Fruit fly (Drosophila melanogaster) ovary, adult (tissue): Measurements from ENCODE around the gene CG34242.

Experiments
- CG17801 ChIP-seq: fragments of 200-800 bp; optimal IDR thresholded peaks from 2 replicates; lab custom pipeline; 2019; ENCODE audit warnings: missing biosample characterization, mild to moderate bottlenecking, missing genetic modification characterization, moderate library complexity; ENCODE audit not compliant: partially characterized antibody

The CG34242 gene

DNA sequence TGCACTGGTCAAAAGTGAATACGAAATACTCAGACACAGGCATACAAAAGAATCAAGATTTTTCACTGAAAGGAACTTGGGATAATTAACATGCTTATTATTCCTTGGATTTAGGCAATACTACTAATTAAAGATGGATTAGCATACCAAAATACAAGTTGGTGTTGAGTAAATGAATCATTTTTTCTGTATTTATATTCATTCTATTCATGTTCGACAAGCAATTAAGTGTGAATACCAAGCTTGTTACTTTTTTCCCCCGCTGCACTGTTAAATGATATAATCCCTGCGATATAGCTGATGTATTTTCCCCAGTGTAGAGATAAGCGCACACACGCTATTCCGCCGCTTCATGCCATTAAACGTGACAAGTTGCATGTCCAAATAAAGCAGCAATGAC lies 23.9 kb downstream of the CG34242 start:
- TF ChIP-seq CG17801: no peak

DNA sequence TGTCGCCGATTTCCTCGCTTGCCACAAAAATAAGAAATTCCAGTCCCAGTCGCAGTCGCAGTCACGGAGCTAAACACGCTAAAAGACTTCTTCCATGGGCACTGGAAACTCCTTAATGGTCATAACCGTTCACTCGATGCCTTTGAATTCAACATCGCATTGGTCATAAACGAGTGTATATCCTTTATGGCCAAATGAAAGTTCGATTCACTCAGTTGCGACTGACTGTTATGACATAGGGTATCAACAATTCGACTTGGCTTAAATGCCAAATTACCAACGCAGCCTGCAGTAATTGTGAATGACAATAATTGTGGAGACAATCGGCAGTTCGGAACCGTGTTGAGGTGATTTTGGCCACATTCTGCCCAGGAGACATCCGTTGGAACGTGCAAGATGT lies 25.5 kb downstream of the CG34242 start:
- no peak for TF ChIP-seq CG17801

dm6 chr3L:12564284-12564683 lies 30.5 kb downstream of the CG34242 start:
- no peak for TF ChIP-seq CG17801

DNA sequence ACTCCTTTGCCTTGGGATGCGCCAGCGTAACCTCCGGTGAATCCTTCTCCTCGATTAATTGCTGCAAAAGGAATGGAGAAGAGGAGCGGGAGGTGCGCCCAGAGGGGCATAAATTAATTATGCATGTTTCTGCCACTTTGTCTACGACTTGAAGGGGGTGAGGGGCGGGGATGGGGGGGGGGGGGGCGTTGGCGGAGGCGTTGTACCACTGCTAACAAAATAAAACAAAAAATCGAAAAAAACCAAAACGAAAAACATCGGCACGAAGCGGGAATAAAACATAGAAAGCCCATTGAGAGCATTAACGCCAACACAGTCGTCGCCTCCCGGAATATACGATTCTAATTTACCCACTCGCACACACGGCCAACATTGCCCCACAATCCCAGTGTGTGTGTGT lies 31.2 kb downstream of the CG34242 start:
- TF ChIP-seq CG17801: no peak

DNA sequence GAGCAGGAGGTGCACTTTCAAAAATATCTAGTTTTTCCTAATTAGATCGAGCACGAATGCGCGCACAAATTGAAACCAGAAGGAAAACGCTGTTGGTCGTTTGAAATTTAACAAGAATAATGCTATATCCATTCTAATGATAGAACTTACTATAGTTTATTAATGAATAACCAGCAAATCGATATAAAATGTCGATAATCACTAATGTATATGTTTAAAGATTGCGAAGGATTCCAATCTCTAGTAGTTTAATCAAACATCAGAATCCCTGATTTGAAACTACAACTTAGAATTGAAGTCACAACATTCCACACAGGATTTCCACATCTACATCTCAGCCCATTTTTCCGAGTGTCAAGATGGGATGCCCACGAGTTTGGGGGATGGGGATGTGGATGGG lies 31.6 kb downstream of the CG34242 start:
- no peak for TF ChIP-seq CG17801

DNA sequence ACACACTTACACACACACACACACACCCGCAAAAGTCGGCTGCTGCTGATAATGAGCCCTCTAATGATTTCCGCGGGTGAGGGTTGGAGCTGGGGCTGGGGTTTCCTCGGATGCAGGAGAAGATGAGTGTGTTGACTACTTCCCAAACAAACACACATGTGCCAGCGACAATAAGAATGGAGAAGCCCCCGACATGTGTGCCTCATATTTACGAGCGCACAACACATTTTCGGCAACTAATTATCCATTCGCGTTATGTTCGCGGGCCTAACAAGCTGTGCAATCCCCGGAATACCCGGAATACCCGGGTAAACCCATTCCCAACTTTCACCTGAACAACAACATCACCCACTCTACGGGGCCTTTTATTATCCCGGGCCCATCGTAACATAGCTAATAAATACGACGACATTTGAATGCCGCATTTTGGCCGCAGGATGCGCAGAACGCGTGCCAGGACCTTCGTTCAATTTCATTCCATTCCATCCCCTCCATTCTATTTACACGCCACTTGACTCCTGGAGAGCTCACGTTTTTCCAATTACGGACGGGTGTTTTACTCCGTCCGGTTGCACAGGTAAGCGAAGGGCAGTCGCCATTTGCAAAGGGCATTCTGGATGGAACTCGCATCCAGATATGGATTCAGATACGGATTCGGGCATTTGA lies 32.4 kb downstream of the CG34242 start:
- TF ChIP-seq CG17801: no peak

- TF ChIP-seq CG17801: no peak
These were observed 38.6 kb downstream of the CG34242 start, which contains the start of gene sowah for dm6 chr3L:12572366-12572765. sowah (minus strand) TSS chr3L:12572542.

- no peak for TF ChIP-seq CG17801
These were observed 41.1 kb downstream of the CG34242 start for dm6 chr3L:12574867-12575266.

- TF ChIP-seq CG17801: no peak
These were observed 46.4 kb downstream of the CG34242 start, which contains the start of gene ara for dm6 chr3L:12580212-12580676. ara (plus strand) TSS chr3L:12580672.
